Fruit fly (Drosophila melanogaster): ENCODE data around the gene fz2.

fz2 gene

DNA sequence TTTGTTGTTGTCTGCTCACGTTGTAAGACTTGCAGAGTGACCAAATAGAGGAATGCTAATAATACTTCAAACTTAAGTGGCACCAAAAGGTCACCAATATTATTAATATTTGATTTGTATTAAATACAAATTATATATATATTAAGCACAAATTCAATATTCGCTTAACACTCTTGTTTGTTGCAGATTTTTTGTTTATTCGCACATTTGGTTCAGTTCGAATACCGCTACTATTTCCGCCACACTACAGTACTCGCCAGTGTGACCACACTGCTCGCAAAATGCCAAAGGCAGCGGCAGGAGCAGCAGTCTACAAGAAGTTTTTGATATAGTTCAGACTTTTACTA, 28.9 kb upstream of the fz2 start, which contains the start of gene Max (continued):
- TF ChIP-seq CG9437 (GFP tag; optimal IDR thresholded peaks at IDR 0.05) (peak; percentile 88), sima (GFP tag; optimal IDR thresholded peaks at IDR 0.05) (no peak), CG6683 (GFP tag; optimal IDR thresholded peaks at IDR 0.05) (peak; percentile 26), Pdp1 (GFP tag; optimal IDR thresholded peaks at IDR 0.05) (peak in 1 of 2 experiments; percentile 8), fd3F (GFP tag; optimal IDR thresholded peaks at IDR 0.05) (peak; percentile 54), Mad (GFP tag; optimal IDR thresholded peaks at IDR 0.05) (peak; percentile 36), Lhr (GFP tag; optimal IDR thresholded peaks at IDR 0.05) (peak; percentile 22), Lim3 (GFP tag; IDR thresholded peaks at IDR 0.05) (no peak), bab2 (GFP tag; optimal IDR thresholded peaks at IDR 0.05) (peak; percentile 35), Xbp1 (GFP tag; optimal IDR thresholded peaks at IDR 0.05) (peak; percentile 75), Lpt (GFP tag; optimal IDR thresholded peaks at IDR 0.05) (no peak), CG2712 (tag; optimal IDR thresholded peaks at IDR 0.05) (peak; percentile 84), CG8765 (GFP tag; IDR thresholded peaks at IDR 0.05) (no peak), sim (GFP tag; IDR thresholded peaks at IDR 0.05) (peak; percentile 51; the same call in 1 of the 2 replicates), CG14667 (GFP tag; IDR thresholded peaks at IDR 0.05) (peak; percentile 58), CG14050 (GFP tag; IDR thresholded peaks at IDR 0.05) (peak; percentile 46; the same call in 1 of the 3 replicates), ato (GFP tag; IDR thresholded peaks at IDR 0.05; ENCODE audit: partially characterized antibody) (no peak), chm (GFP tag; IDR thresholded peaks at IDR 0.05) (peak; percentile 58; the same call in 1 of the 2 replicates), Kr (GFP tag; optimal IDR thresholded peaks at IDR 0.05) (no peak), CG30431 (GFP tag; optimal IDR thresholded peaks at IDR 0.05) (peak; percentile 42), abd-A (tag; optimal IDR thresholded peaks at IDR 0.05) (no peak), MBD-R2 (GFP tag; IDR thresholded peaks at IDR 0.05) (peak; percentile 90), jumu (GFP tag; optimal IDR thresholded peaks at IDR 0.05) (no peak), D (optimal IDR thresholded peaks at IDR 0.05) (no peak), D (GFP tag; optimal IDR thresholded peaks at IDR 0.05) (no peak), sqz (GFP tag; optimal IDR thresholded peaks at IDR 0.05) (peak; percentile 52), Bteb2 (GFP tag; optimal IDR thresholded peaks at IDR 0.05) (no peak), caup (GFP tag; optimal IDR thresholded peaks at IDR 0.05; ENCODE audit: severe bottlenecking) (peak; percentile 75), org-1 (GFP tag; optimal IDR thresholded peaks at IDR 0.05) (peak; percentile 7), CG7987 (GFP tag; optimal IDR thresholded peaks at IDR 0.05) (peak; percentile 26), CG4617 (GFP tag; optimal IDR thresholded peaks at IDR 0.05; ENCODE audit: borderline replicate concordance) (peak; percentile 87), CG11723 (GFP tag; optimal IDR thresholded peaks at IDR 0.05) (peak; percentile 51), pb (GFP tag; optimal IDR thresholded peaks at IDR 0.05) (no peak), run (tag; optimal IDR thresholded peaks at IDR 0.05) (no peak), BEAF-32 (GFP tag; optimal IDR thresholded peaks at IDR 0.05) (peak; percentile 42), CG18262 (tag; optimal IDR thresholded peaks at IDR 0.05) (peak; percentile 72), C15 (GFP tag; IDR thresholded peaks at IDR 0.05) (0 out of 3 replicates have a peak, but pooled peaks have one; percentile 16), ham (GFP tag; IDR thresholded peaks at IDR 0.05) (no peak), CG1529 (GFP tag; optimal IDR thresholded peaks at IDR 0.05) (peak; percentile 30), sc (optimal IDR thresholded peaks at IDR 0.05) (no peak), sc (GFP tag; optimal IDR thresholded peaks at IDR 0.05) (peak; percentile 17), Ravus (GFP tag; IDR thresholded peaks at IDR 0.05) (peak; percentile 22; the same call in 1 of the 2 replicates), CG2889 (GFP tag; IDR thresholded peaks at IDR 0.05) (peak; percentile 54; the same call in 1 of the 3 replicates), CG11456 (GFP tag; IDR thresholded peaks at IDR 0.05) (peak; percentile 62; the same call in 2 of the 3 replicates), Asciz (GFP tag; optimal IDR thresholded peaks at IDR 0.05) (no peak), oc (tag; optimal IDR thresholded peaks at IDR 0.05) (peak; percentile 17), CG4282 (GFP tag; optimal IDR thresholded peaks at IDR 0.05) (no peak), Dip2 (GFP tag; IDR thresholded peaks at IDR 0.05) (no peak), CG4707 (GFP tag; optimal IDR thresholded peaks at IDR 0.05) (no peak), Hr78 (GFP tag; optimal IDR thresholded peaks at IDR 0.05) (peak in 1 of 2 experiments; percentile 96), CG1233 (GFP tag; optimal IDR thresholded peaks at IDR 0.05) (peak; percentile 51)
